Worm (Caenorhabditis elegans) whole organism, L4/young adult: ENCODE data around the gene Y37A1A.3.

Experiments
- W03F9.2 ChIP-seq: fragments of 150-350 bp; optimal IDR thresholded peaks from 2 replicates; lab custom pipeline; 2014; ENCODE audit warnings: missing biosample characterization, missing genetic modification characterization
- dao-5 ChIP-seq: sonication (generic microtip); optimal IDR thresholded peaks from 2 replicates; lab custom pipeline; 2016; ENCODE audit warnings: missing genotype, missing genetic modification characterization, moderate library complexity, missing compliant biosample characterization
- him-1 ChIP-seq: sonication (generic microtip); optimal IDR thresholded peaks from 2 replicates; lab custom pipeline; 2016; ENCODE audit warnings: missing genotype, missing genetic modification reagents, missing genetic modification characterization, missing compliant biosample characterization

ce11 chrIV:13906369-13906768, 3.7 kb upstream of the Y37A1A.3 start:
- TF ChIP-seq dao-5 (tag; lab: Kevin White, UChicago) (no peak), him-1 (tag; lab: Kevin White, UChicago) (no peak), W03F9.2 (tag; lab: Kevin White, UChicago) (no peak)
